Worm (Caenorhabditis elegans) whole organism, young adult: Measurements from ENCODE around the gene sup-35.
A peak's percentile ranks its signal among the peaks of the same experiment; 100 is the strongest.

ENCODE experiments used
- B0336.3 ChIP-seq: fragments of 200-800 bp; sonication (Bioruptor generic); IDR thresholded peaks from 2 replicates; pipeline ENCODE4 v1.3.6; 2022; ENCODE audit warnings: missing genetic modification characterization, missing compliant biosample characterization
- C06A6.2 ChIP-seq: fragments of 200-800 bp; sonication (Bioruptor generic); conservative IDR thresholded peaks from 2 replicates; pipeline ENCODE4 v1.3.6; 2022; ENCODE audit warnings: missing genetic modification characterization, missing compliant biosample characterization
- D2030.7 ChIP-seq: fragments of 200-800 bp; sonication (Bioruptor generic); IDR thresholded peaks from 2 replicates; pipeline ENCODE4 v1.3.6; 2022; ENCODE audit warnings: missing genetic modification reagents, missing genetic modification characterization, missing compliant biosample characterization
- F10E7.11 ChIP-seq: sonication (generic microtip); optimal IDR thresholded peaks from 2 replicates; lab custom pipeline; 2017; ENCODE audit warnings: mild to moderate bottlenecking, missing genetic modification characterization, moderate library complexity, missing compliant biosample characterization
- F23B12.7 ChIP-seq: sonication (generic microtip); optimal IDR thresholded peaks from 2 replicates; lab custom pipeline; 2017; ENCODE audit warnings: missing genetic modification characterization, mild to moderate bottlenecking, missing compliant biosample characterization, antibody characterized with exemption, moderate library complexity; ENCODE audit not compliant: insufficient read depth
- F33H1.4 ChIP-seq: fragments of 200-800 bp; sonication (Bioruptor generic); IDR thresholded peaks from 2 replicates; pipeline ENCODE4 v1.3.6; 2022; ENCODE audit warnings: missing genetic modification reagents, missing genetic modification characterization, missing compliant biosample characterization
- F49E8.2 ChIP-seq: sonication (generic microtip); optimal IDR thresholded peaks from 3 replicates; lab custom pipeline; 2017; ENCODE audit warnings: missing genetic modification characterization, mild to moderate bottlenecking, missing compliant biosample characterization, antibody characterized with exemption, moderate library complexity; ENCODE audit not compliant: insufficient read depth
- F57A8.1 ChIP-seq: fragments of 200-800 bp; sonication (Bioruptor generic); optimal IDR thresholded peaks from 2 replicates; lab custom pipeline; 2018; ENCODE audit warnings: mild to moderate bottlenecking, missing genetic modification characterization, moderate library complexity, missing compliant biosample characterization
- F57C9.4 ChIP-seq: sonication (generic microtip); optimal IDR thresholded peaks from 2 replicates; lab custom pipeline; 2017; ENCODE audit warnings: mild to moderate bottlenecking, missing genetic modification characterization, missing compliant biosample characterization
- K12H6.12 ChIP-seq: fragments of 200-800 bp; sonication (Bioruptor generic); optimal IDR thresholded peaks from 2 replicates; lab custom pipeline; 2018; ENCODE audit warnings: mild to moderate bottlenecking, missing genetic modification characterization, missing compliant biosample characterization
- Y53F4B.3 ChIP-seq: fragments of 200-800 bp; sonication (Bioruptor generic); IDR thresholded peaks from 2 replicates; pipeline ENCODE4 v1.3.6; 2022; ENCODE audit warnings: missing genetic modification reagents, missing genetic modification characterization, missing compliant biosample characterization
- Y53G8AR.9 ChIP-seq: fragments of 200-800 bp; sonication (Bioruptor generic); conservative IDR thresholded peaks from 2 replicates; pipeline ENCODE4 v1.3.6; 2022; ENCODE audit warnings: missing genetic modification reagents, missing genetic modification characterization, missing compliant biosample characterization
- Y95B8A.8 ChIP-seq: fragments of 200-800 bp; sonication (Bioruptor generic); IDR thresholded peaks from 2 replicates; pipeline ENCODE4 v1.3.6; 2022; ENCODE audit warnings: missing genetic modification reagents, missing genetic modification characterization, missing compliant biosample characterization
- ZK185.1 ChIP-seq: sonication (generic microtip); optimal IDR thresholded peaks from 2 replicates; lab custom pipeline; 2016; ENCODE audit warnings: mild to moderate bottlenecking, missing genetic modification characterization, missing compliant biosample characterization; ENCODE audit not compliant: poor library complexity, severe bottlenecking
- ama-1 ChIP-seq, 3 experiments: fragments of 150-350 bp in 1 of 3; sonication (generic microtip) in 2 of 3; optimal IDR thresholded peaks; 2 replicates each; lab custom pipeline; 2014 to 2018; ENCODE audit warnings: missing biosample characterization in 2 of 3, missing genetic modification characterization in 2 of 3, missing genetic modification reagents in 2 of 3
- aptf-3 ChIP-seq: fragments of 200-800 bp; sonication (Bioruptor generic); IDR thresholded peaks from 2 replicates; pipeline ENCODE4 v1.3.6; 2022; ENCODE audit warnings: missing genetic modification characterization, missing compliant biosample characterization
- attf-6 ChIP-seq: fragments of 200-800 bp; sonication (Bioruptor generic); IDR thresholded peaks from 2 replicates; pipeline ENCODE4 v1.3.6; 2022; ENCODE audit warnings: missing genetic modification reagents, missing genetic modification characterization, missing compliant biosample characterization
- bed-1 ChIP-seq: fragments of 200-800 bp; sonication (Bioruptor generic); IDR thresholded peaks from 2 replicates; pipeline ENCODE4 v1.3.6; 2022; ENCODE audit warnings: missing genetic modification reagents, missing genetic modification characterization, missing compliant biosample characterization
- bed-2 ChIP-seq: fragments of 200-800 bp; sonication (Bioruptor generic); IDR thresholded peaks from 2 replicates; pipeline ENCODE4 v1.3.6; 2022; ENCODE audit warnings: missing genetic modification reagents, missing genetic modification characterization, missing compliant biosample characterization
- ccch-3 ChIP-seq: fragments of 200-800 bp; sonication (Bioruptor generic); optimal IDR thresholded peaks from 2 replicates; lab custom pipeline; 2018; ENCODE audit warnings: mild to moderate bottlenecking, missing genetic modification characterization, missing compliant biosample characterization
- ceh-100 ChIP-seq: fragments of 200-800 bp; sonication (Bioruptor generic); IDR thresholded peaks from 2 replicates; pipeline ENCODE4 v1.3.6; 2022; ENCODE audit warnings: missing genetic modification reagents, missing genetic modification characterization, missing compliant biosample characterization
- ceh-27 ChIP-seq: fragments of 200-800 bp; sonication (Bioruptor generic); optimal IDR thresholded peaks from 2 replicates; lab custom pipeline; 2018; ENCODE audit warnings: mild to moderate bottlenecking, missing genetic modification characterization, moderate library complexity, missing compliant biosample characterization
- ceh-40 ChIP-seq: fragments of 200-800 bp; sonication (Bioruptor generic); IDR thresholded peaks from 2 replicates; pipeline ENCODE4 v1.3.6; 2022; ENCODE audit warnings: missing genetic modification characterization, missing compliant biosample characterization
- ceh-58 ChIP-seq: fragments of 200-800 bp; sonication (Bioruptor generic); IDR thresholded peaks from 2 replicates; pipeline ENCODE4 v1.3.6; 2022; ENCODE audit warnings: missing genetic modification characterization, missing compliant biosample characterization
- ceh-79 ChIP-seq: sonication (generic microtip); optimal IDR thresholded peaks from 2 replicates; lab custom pipeline; 2017; ENCODE audit warnings: mild to moderate bottlenecking, missing genetic modification characterization, missing compliant biosample characterization
- ceh-91 ChIP-seq: fragments of 200-800 bp; sonication (Bioruptor generic); IDR thresholded peaks from 2 replicates; pipeline ENCODE4 v1.3.6; 2022; ENCODE audit warnings: missing genetic modification reagents, missing genetic modification characterization, missing compliant biosample characterization
- dox-1 ChIP-seq: fragments of 200-800 bp; sonication (Bioruptor generic); IDR thresholded peaks from 2 replicates; pipeline ENCODE4 v1.3.6; 2022; ENCODE audit warnings: missing genetic modification reagents, missing genetic modification characterization, missing compliant biosample characterization
- dpl-1 ChIP-seq: fragments of 150-350 bp; optimal IDR thresholded peaks from 2 replicates; lab custom pipeline; 2014; ENCODE audit warnings: missing biosample characterization, missing genetic modification reagents, missing genetic modification characterization
- efl-1 ChIP-seq: fragments of 150-350 bp; optimal IDR thresholded peaks from 2 replicates; lab custom pipeline; 2014; ENCODE audit warnings: missing biosample characterization, missing genetic modification reagents, missing genetic modification characterization
- egl-18 ChIP-seq: fragments of 200-800 bp; sonication (Bioruptor generic); IDR thresholded peaks from 2 replicates; pipeline ENCODE4 v1.3.6; 2022; ENCODE audit warnings: missing genetic modification reagents, missing genetic modification characterization, missing compliant biosample characterization
- hlh-12 ChIP-seq: sonication (generic microtip); optimal IDR thresholded peaks from 2 replicates; lab custom pipeline; 2016; ENCODE audit warnings: missing genetic modification characterization, missing compliant biosample characterization
- hmg-20 ChIP-seq: fragments of 200-800 bp; sonication (Bioruptor generic); IDR thresholded peaks from 2 replicates; pipeline ENCODE4 v1.3.6; 2022; ENCODE audit warnings: missing genetic modification reagents, missing genetic modification characterization, missing compliant biosample characterization
- lsl-1 ChIP-seq: fragments of 200-800 bp; sonication (Bioruptor generic); optimal IDR thresholded peaks from 2 replicates; lab custom pipeline; 2018; ENCODE audit warnings: mild to moderate bottlenecking, missing genetic modification characterization, moderate library complexity, missing compliant biosample characterization
- madf-10 ChIP-seq: sonication (generic microtip); optimal IDR thresholded peaks from 2 replicates; lab custom pipeline; 2016; ENCODE audit warnings: mild to moderate bottlenecking, missing genetic modification characterization, missing compliant biosample characterization
- madf-8 ChIP-seq: fragments of 200-800 bp; sonication (Bioruptor generic); conservative IDR thresholded peaks from 2 replicates; pipeline ENCODE4 v1.3.6; 2022; ENCODE audit warnings: missing genetic modification reagents, missing genetic modification characterization, missing compliant biosample characterization
- mcd-1 ChIP-seq: fragments of 200-800 bp; sonication (Bioruptor generic); IDR thresholded peaks from 2 replicates; pipeline ENCODE4 v1.3.6; 2022; ENCODE audit warnings: missing genetic modification reagents, missing genetic modification characterization, missing compliant biosample characterization
- mes-4 ChIP-seq: sonication (generic microtip); optimal IDR thresholded peaks from 2 replicates; lab custom pipeline; 2016; ENCODE audit warnings: missing genotype, missing genetic modification characterization, missing compliant biosample characterization
- nhr-27 ChIP-seq: fragments of 200-800 bp; sonication (Bioruptor generic); optimal IDR thresholded peaks from 2 replicates; lab custom pipeline; 2018; ENCODE audit warnings: mild to moderate bottlenecking, missing genetic modification characterization, moderate library complexity, missing compliant biosample characterization
- repo-1 ChIP-seq: sonication (generic microtip); optimal IDR thresholded peaks from 2 replicates; lab custom pipeline; 2017; ENCODE audit warnings: mild to moderate bottlenecking, missing genetic modification characterization, missing compliant biosample characterization
- rpc-1 ChIP-seq, 2 experiments: fragments of 150-350 bp in 1 of 2; sonication (generic microtip) in 1 of 2; optimal IDR thresholded peaks; 2 replicates each; lab custom pipeline; 2014 to 2018; ENCODE audit warnings: missing biosample characterization in 1 of 2, missing genetic modification characterization in 1 of 2, missing genetic modification reagents in 1 of 2, missing genotype in 1 of 2
- snpc-1.1 ChIP-seq: sonication (generic microtip); optimal IDR thresholded peaks from 2 replicates; lab custom pipeline; 2017; ENCODE audit warnings: missing genetic modification characterization, mild to moderate bottlenecking, missing compliant biosample characterization, antibody characterized with exemption, moderate library complexity, missing genotype, missing genetic modification reagents; ENCODE audit not compliant: insufficient read depth
- snpc-4 ChIP-seq, 5 experiments: fragments of 150-350 bp in 1 of 5; sonication (generic microtip) in 4 of 5; optimal IDR thresholded peaks; 2 replicates each; lab custom pipeline; 2014 to 2018; ENCODE audit warnings: missing genetic modification characterization in 5 of 5, missing biosample characterization in 3 of 5, antibody characterized with exemption in 2 of 5, mild to moderate bottlenecking in 2 of 5, missing compliant biosample characterization in 2 of 5, missing genotype in 2 of 5, moderate library complexity in 2 of 5, missing genetic modification reagents in 1 of 5
- tbx-9 ChIP-seq: sonication (generic microtip); optimal IDR thresholded peaks from 2 replicates; lab custom pipeline; 2016; ENCODE audit warnings: borderline replicate concordance, missing genetic modification characterization, inconsistent platforms, missing compliant biosample characterization
- tlf-1 ChIP-seq: fragments of 200-800 bp; sonication (Bioruptor generic); optimal IDR thresholded peaks from 2 replicates; lab custom pipeline; 2018; ENCODE audit warnings: mild to moderate bottlenecking, missing genetic modification characterization, missing compliant biosample characterization
- unc-130 ChIP-seq: sonication (generic microtip); optimal IDR thresholded peaks from 2 replicates; lab custom pipeline; 2016; ENCODE audit warnings: missing genetic modification reagents, missing genetic modification characterization, missing compliant biosample characterization
- xnd-1 ChIP-seq: sonication (generic microtip); optimal IDR thresholded peaks from 2 replicates; lab custom pipeline; 2016; ENCODE audit warnings: missing genotype, missing genetic modification reagents, missing genetic modification characterization, missing compliant biosample characterization

Gene sup-35

ce11 chrIII:11090870-11091386, 28.1 kb downstream of the sup-35 start (continued):
- 0 out of 2 replicates have a peak, but pooled peaks have one; percentile 73 for TF ChIP-seq bed-1 (GFP tag; lab: Robert Waterston, UW)
- no peak for TF ChIP-seq dpl-1 (GFP tag; lab: Kevin White, UChicago)
- peak; percentile 69 for TF ChIP-seq dox-1
- peak; percentile 89 for TF ChIP-seq ceh-100 (GFP tag; lab: Robert Waterston, UW)
- 0 out of 2 replicates have a peak, but pooled peaks have one; percentile 35 for TF ChIP-seq ceh-40 (GFP tag; lab: Robert Waterston, UW)
- TF ChIP-seq mcd-1 (GFP tag; lab: Robert Waterston, UW), result peak; percentile 74
- no peak for TF ChIP-seq hlh-12 (tag; lab: Kevin White, UChicago)
- no peak for TF ChIP-seq ceh-27 (GFP tag; lab: Kevin White, UChicago)
- TF ChIP-seq attf-6 (GFP tag; lab: Robert Waterston, UW), result peak; percentile 98
- TF ChIP-seq lsl-1 (GFP tag; lab: Kevin White, UChicago), result peak; percentile 61
- no peak for TF ChIP-seq C06A6.2 (GFP tag; lab: Robert Waterston, UW)
- TF ChIP-seq snpc-1.1 (tag; lab: Kevin White, UChicago), result peak; percentile 98
- no peak for TF ChIP-seq efl-1 (GFP tag; lab: Kevin White, UChicago)
- TF ChIP-seq egl-18 (GFP tag; lab: Robert Waterston, UW), result no peak
- TF ChIP-seq F57C9.4 (tag; lab: Kevin White, UChicago), result peak; percentile 1
- TF ChIP-seq ZK185.1 (tag; lab: Kevin White, UChicago), result peak; percentile 40
- no peak for TF ChIP-seq K12H6.12 (tag; lab: Kevin White, UChicago)
- no peak for TF ChIP-seq tbx-9
- peak; percentile 5 for TF ChIP-seq F57A8.1 (GFP tag; lab: Kevin White, UChicago)
- TF ChIP-seq mes-4, result peak; percentile 73
- no peak for TF ChIP-seq F23B12.7 (tag; lab: Kevin White, UChicago)
- peak; percentile 64 for TF ChIP-seq nhr-27
- TF ChIP-seq B0336.3 (GFP tag; lab: Robert Waterston, UW), result peak; percentile 75
- 0 out of 2 replicates have a peak, but pooled peaks have one; percentile 92 for TF ChIP-seq aptf-3
- peak; percentile 60 for TF ChIP-seq repo-1 (tag; lab: Kevin White, UChicago)
- peak; percentile 50 for TF ChIP-seq F33H1.4 (GFP tag; lab: Robert Waterston, UW)
- no peak for TF ChIP-seq rpc-1 (optimal IDR thresholded peaks at IDR 0.05; lab: Kevin White, UChicago)
- TF ChIP-seq rpc-1 (tag; optimal IDR thresholded peaks at IDR 0.05; lab: Kevin White, UChicago), result no peak
- peak; percentile 55 for TF ChIP-seq xnd-1 (tag; lab: Kevin White, UChicago)
- no peak for TF ChIP-seq madf-10 (tag; lab: Kevin White, UChicago)
- peak; percentile 95 for TF ChIP-seq snpc-4 (GFP tag; optimal IDR thresholded peaks at IDR 0.05; lab: Kevin White, UChicago)
- TF ChIP-seq snpc-4 (tag; optimal IDR thresholded peaks at IDR 0.05; lab: Kevin White, UChicago), result peak; percentile 93 to 99 (median 96)
- peak; percentile 95 for TF ChIP-seq D2030.7 (GFP tag; lab: Robert Waterston, UW)
- peak; percentile 86 for TF ChIP-seq F49E8.2 (tag; lab: Kevin White, UChicago)
- TF ChIP-seq tlf-1 (GFP tag; lab: Kevin White, UChicago), result peak; percentile 58
- peak; percentile 88 for TF ChIP-seq ama-1 (optimal IDR thresholded peaks at IDR 0.05; lab: Kevin White, UChicago)
- TF ChIP-seq ama-1 (GFP tag; optimal IDR thresholded peaks at IDR 0.05; lab: Kevin White, UChicago), result no peak
- 0 out of 2 replicates have a peak, but pooled peaks have one; percentile 63 for TF ChIP-seq hmg-20
- peak; percentile 90 for TF ChIP-seq F10E7.11 (tag; lab: Kevin White, UChicago)
- 0 out of 2 replicates have a peak, but pooled peaks have one; percentile 52 for TF ChIP-seq ceh-58 (GFP tag; lab: Robert Waterston, UW)
- peak; percentile 61; the same call in 1 of the 2 replicates for TF ChIP-seq Y95B8A.8 (GFP tag; lab: Robert Waterston, UW)
- TF ChIP-seq bed-2 (GFP tag; lab: Robert Waterston, UW), result no peak
- TF ChIP-seq madf-8, result peak; percentile 37
- TF ChIP-seq Y53G8AR.9 (GFP tag; lab: Robert Waterston, UW), result peak; percentile 86; the same call in 1 of the 2 replicates
- TF ChIP-seq Y53F4B.3 (GFP tag; lab: Robert Waterston, UW), result no peak
- TF ChIP-seq ceh-79 (tag; lab: Kevin White, UChicago), result peak; percentile 31
- no peak for TF ChIP-seq ccch-3 (GFP tag; lab: Kevin White, UChicago)
- peak; percentile 37; the same call in 1 of the 2 replicates for TF ChIP-seq ceh-91 (GFP tag; lab: Robert Waterston, UW)
- no peak for TF ChIP-seq unc-130 (GFP tag; lab: Kevin White, UChicago)
